Worm (Caenorhabditis elegans): ENCODE data around the gene F42A9.6.
A peak's percentile ranks its signal among the peaks of the same experiment; 100 is the strongest.

The F42A9.6 gene

DNA sequence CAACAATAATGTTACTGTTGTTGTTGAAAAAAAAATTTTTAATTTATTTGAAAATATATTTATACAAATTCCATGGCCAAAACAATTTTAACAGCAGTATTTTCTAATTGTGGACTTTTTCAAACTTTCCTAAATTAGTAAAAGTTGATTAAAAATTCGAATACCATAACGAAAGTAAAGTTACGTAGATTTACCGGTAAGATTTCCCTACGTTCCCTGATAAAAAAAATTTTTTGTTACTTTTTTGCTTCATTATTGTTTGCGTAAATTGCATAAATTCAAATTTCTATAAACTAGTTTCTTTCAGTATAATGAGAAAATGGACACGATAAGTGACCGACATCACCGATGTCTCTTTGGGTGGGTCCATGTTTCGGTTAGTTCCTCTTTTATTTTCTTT, at the start of gene F42A9.6:
F42A9.6 (plus strand) TSS at position 301 of the 400 bp plus-strand sequence.
- TF ChIP-seq sea-2 (GFP tag; optimal IDR thresholded peaks at IDR 0.05): no peak
- no peak for TF ChIP-seq elt-1 (tag; optimal IDR thresholded peaks at IDR 0.05)
- TF ChIP-seq zag-1 (tag; optimal IDR thresholded peaks at IDR 0.05): no peak
- TF ChIP-seq nhr-12 (tag; optimal IDR thresholded peaks at IDR 0.05): no peak
- TF ChIP-seq ceh-82 (tag; optimal IDR thresholded peaks at IDR 0.05): no peak
- no peak for TF ChIP-seq lin-39 (tag; optimal IDR thresholded peaks at IDR 0.05)
- no peak for TF ChIP-seq nfya-1 (tag; optimal IDR thresholded peaks at IDR 0.05; ENCODE audit: insufficient read depth)
- no peak for TF ChIP-seq ceh-16 (tag; optimal IDR thresholded peaks at IDR 0.05)

ce11 chrIV:8570253-8570652, 38.8 kb upstream of the F42A9.6 start, which contains the start of gene Y59H11AM.4:
Gene Y59H11AM.4, minus strand, starts transcription at chrIV:8570353.
- no peak for TF ChIP-seq nhr-28 (tag; optimal IDR thresholded peaks at IDR 0.05)

DNA sequence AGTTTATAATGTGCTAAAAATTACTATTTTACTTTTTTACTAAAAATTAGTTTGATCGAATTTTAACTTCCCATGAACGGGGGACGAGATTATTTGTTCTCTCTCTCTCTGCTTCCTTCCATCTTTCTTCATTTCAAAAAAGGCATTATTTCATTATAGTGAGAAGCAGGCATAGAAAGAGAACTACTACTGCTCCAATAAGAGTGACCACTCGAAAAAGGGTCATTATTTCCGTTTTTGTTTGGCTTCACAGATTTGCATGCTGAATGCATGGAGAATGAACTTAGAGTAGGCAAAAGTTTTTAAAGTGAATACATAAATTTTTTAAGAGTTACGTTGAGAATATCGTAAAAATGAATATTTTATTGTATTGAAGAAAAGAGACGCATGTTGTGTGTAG, 38.3 kb upstream of the F42A9.6 start:
- no peak for TF ChIP-seq nhr-28 (tag; optimal IDR thresholded peaks at IDR 0.05)
- TF ChIP-seq ZK546.5 (tag; optimal IDR thresholded peaks at IDR 0.05): no peak
- no peak for TF ChIP-seq R02D3.7 (tag; optimal IDR thresholded peaks at IDR 0.05)
- no peak for TF ChIP-seq fkh-2 (tag; optimal IDR thresholded peaks at IDR 0.05)
- no peak for TF ChIP-seq elt-2 (tag; optimal IDR thresholded peaks at IDR 0.05)
- no peak for TF ChIP-seq ztf-11 (tag; optimal IDR thresholded peaks at IDR 0.05)
- no peak for TF ChIP-seq snpc-4 (tag; optimal IDR thresholded peaks at IDR 0.05)
- TF ChIP-seq daf-12 (tag; optimal IDR thresholded peaks at IDR 0.05): no peak
- TF ChIP-seq jun-1 (tag; optimal IDR thresholded peaks at IDR 0.05): no peak
- TF ChIP-seq zag-1 (tag; optimal IDR thresholded peaks at IDR 0.05): no peak
- TF ChIP-seq ceh-28 (tag; optimal IDR thresholded peaks at IDR 0.05): no peak
- TF ChIP-seq lsy-12 (tag; optimal IDR thresholded peaks at IDR 0.05): no peak
- TF ChIP-seq egl-5 (tag; optimal IDR thresholded peaks at IDR 0.05): no peak
- no peak for TF ChIP-seq lin-15B (tag; optimal IDR thresholded peaks at IDR 0.05)
- no peak for TF ChIP-seq elt-3 (tag; optimal IDR thresholded peaks at IDR 0.05)

DNA sequence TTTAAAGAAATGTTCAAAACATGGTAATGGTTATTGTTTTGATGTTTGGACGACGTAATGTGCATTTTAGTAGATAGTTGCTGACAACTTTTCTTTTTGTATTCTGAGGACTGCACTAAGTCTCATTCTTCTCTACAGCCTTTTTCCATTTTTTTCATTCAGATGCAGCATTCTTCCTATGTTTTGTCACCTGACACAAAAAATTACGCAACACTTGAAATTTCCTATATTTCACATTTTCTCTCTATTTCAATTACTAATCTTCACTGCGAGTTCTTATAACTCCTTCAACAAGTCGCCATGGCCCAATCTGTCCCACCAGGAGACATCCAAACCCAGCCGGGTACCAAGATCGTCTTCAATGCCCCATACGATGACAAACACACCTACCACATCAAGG, 37.9 kb upstream of the F42A9.6 start, which contains the start of gene Y59H11AM.1:
Y59H11AM.1 (plus strand) TSS at position 301 of the 400 bp plus-strand sequence.
- no peak for TF ChIP-seq ceh-28 (tag; optimal IDR thresholded peaks at IDR 0.05)
- no peak for TF ChIP-seq skn-1 (tag; optimal IDR thresholded peaks at IDR 0.05)
- TF ChIP-seq aly-2 (tag; optimal IDR thresholded peaks at IDR 0.05): no peak
- TF ChIP-seq nhr-25 (tag; optimal IDR thresholded peaks at IDR 0.05): no peak
- no peak for TF ChIP-seq daf-12 (tag; optimal IDR thresholded peaks at IDR 0.05)
- TF ChIP-seq snpc-4 (tag; optimal IDR thresholded peaks at IDR 0.05): no peak
- no peak for TF ChIP-seq unc-39 (tag; optimal IDR thresholded peaks at IDR 0.05)
- TF ChIP-seq nfya-1 (tag; optimal IDR thresholded peaks at IDR 0.05; ENCODE audit: insufficient read depth): no peak
- TF ChIP-seq lsy-12 (tag; optimal IDR thresholded peaks at IDR 0.05): no peak
- no peak for TF ChIP-seq nhr-28 (tag; optimal IDR thresholded peaks at IDR 0.05)
- TF ChIP-seq ama-1 (optimal IDR thresholded peaks at IDR 0.05): no peak
- TF ChIP-seq lin-15B (tag; optimal IDR thresholded peaks at IDR 0.05): no peak
- TF ChIP-seq nhr-11 (tag; optimal IDR thresholded peaks at IDR 0.05): no peak
- no peak for TF ChIP-seq pha-4 (tag; optimal IDR thresholded peaks at IDR 0.05)
- TF ChIP-seq ceh-82 (tag; optimal IDR thresholded peaks at IDR 0.05): no peak
- TF ChIP-seq pqm-1 (tag; optimal IDR thresholded peaks at IDR 0.05): no peak
- TF ChIP-seq zag-1 (tag; optimal IDR thresholded peaks at IDR 0.05): no peak
- no peak for TF ChIP-seq elt-2 (tag; optimal IDR thresholded peaks at IDR 0.05)

DNA sequence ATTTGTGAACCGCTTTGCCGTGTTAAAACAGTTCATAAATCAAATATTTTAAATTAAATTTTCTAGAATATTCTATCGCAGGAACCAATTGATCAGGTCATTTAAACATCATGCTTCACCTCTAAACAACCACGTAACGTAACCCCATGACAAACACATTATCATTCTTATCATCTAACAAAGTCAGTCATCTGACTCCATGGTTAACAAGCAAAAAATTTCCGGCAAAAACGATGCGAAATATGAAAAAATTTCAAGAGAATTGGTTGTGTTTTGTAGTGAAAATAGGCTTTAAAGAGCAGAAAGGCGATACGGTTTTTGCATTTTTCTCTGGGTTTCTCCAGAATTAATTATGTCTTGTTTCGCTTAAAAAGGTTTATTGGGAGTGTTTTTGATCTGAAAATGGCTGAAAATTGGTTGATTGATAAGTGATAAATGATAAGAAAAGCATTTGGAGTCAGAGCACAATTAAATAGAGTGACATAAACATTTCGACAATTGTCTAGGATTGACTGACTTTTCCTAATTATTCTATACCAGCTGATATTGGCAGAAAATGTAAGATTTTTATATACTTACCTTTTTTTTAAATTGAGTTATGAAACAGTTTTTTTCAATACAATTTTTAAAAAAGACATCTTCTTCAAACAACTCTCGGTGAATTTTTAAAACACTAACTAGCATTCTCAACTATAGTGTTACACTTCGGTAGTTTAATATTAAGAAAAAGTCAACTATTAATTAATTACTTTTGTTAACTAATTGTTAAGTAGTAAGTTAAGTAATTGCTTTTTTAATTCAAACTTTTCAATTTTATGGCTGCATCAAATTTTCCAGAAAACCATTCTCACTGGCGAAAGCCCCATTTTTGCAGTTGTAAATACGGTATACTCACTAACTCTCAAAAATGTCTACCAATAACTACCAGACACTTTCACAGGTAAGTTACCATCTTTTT, 23.7 kb upstream of the F42A9.6 start, which contains the start of gene catp-7:
catp-7 (plus strand) TSS at position 908 of the 958 bp plus-strand sequence.
- TF ChIP-seq lsy-12 (tag; optimal IDR thresholded peaks at IDR 0.05) (no peak), unc-39 (tag; optimal IDR thresholded peaks at IDR 0.05) (no peak), pha-4 (tag; optimal IDR thresholded peaks at IDR 0.05) (peak; percentile 51), skn-1 (tag; optimal IDR thresholded peaks at IDR 0.05) (peak; percentile 67), elt-2 (tag; optimal IDR thresholded peaks at IDR 0.05) (peak; percentile 97), eor-1 (tag; optimal IDR thresholded peaks at IDR 0.05) (no peak), jun-1 (tag; optimal IDR thresholded peaks at IDR 0.05) (peak; percentile 49), lin-39 (tag; optimal IDR thresholded peaks at IDR 0.05) (no peak), nhr-12 (tag; optimal IDR thresholded peaks at IDR 0.05) (no peak), pqm-1 (tag; optimal IDR thresholded peaks at IDR 0.05) (peak; percentile 93)
